Worm (Caenorhabditis elegans): ENCODE results near the gene str-160.

DNA sequence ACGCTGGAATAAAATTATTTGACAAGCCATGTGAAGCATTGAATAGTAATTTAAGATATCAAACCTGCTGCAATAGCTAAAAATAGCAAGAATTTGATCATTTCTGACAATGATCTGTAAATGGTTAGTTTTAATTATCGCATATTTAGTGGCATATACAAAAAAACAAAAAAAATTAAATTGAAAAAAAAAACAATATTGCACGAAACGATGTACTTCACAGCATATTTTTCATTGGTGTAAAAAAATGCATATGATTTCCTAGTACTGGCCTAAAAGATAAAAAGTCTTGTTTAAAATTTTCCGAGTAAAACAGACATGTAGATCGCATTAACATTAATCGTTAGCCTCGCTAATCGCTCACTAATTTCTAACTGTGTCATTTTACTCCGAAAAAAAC, 14.4 kb downstream of the str-160 start, which contains the start of gene ZK697.8:
- no peak for TF ChIP-seq unc-62 (GFP tag; optimal IDR thresholded peaks at IDR 0.05)
- no peak for TF ChIP-seq nhr-237 (tag; optimal IDR thresholded peaks at IDR 0.05)
- no peak for TF ChIP-seq lsy-2 (tag; optimal IDR thresholded peaks at IDR 0.05)
- TF ChIP-seq ztf-11 (tag; optimal IDR thresholded peaks at IDR 0.05) = no peak
- TF ChIP-seq snpc-4 (tag; optimal IDR thresholded peaks at IDR 0.05) = no peak
- TF ChIP-seq nhr-28 (tag; optimal IDR thresholded peaks at IDR 0.05) = no peak
- TF ChIP-seq ceh-43 (GFP tag; optimal IDR thresholded peaks at IDR 0.05) = no peak
- no peak for TF ChIP-seq unc-39 (tag; optimal IDR thresholded peaks at IDR 0.05)
- no peak for TF ChIP-seq mab-5 (tag; optimal IDR thresholded peaks at IDR 0.05)
- TF ChIP-seq pha-4 (tag; optimal IDR thresholded peaks at IDR 0.05) = no peak
- TF ChIP-seq M03D4.4 (tag; optimal IDR thresholded peaks at IDR 0.05) = no peak
- no peak for TF ChIP-seq mep-1 (tag; optimal IDR thresholded peaks at IDR 0.05)
- TF ChIP-seq mls-2 (tag; optimal IDR thresholded peaks at IDR 0.05) = no peak
- no peak for TF ChIP-seq nhr-2 (tag; optimal IDR thresholded peaks at IDR 0.05)

Data from whole organism, mixed stage, embryonic.